Fruit fly (Drosophila melanogaster): ENCODE data around the gene Pgm1.

Gene Pgm1

dm6 chr3L:16141556-16141955 lies 13.2 kb upstream of the Pgm1 start:
- TF ChIP-seq rn (GFP tag; IDR thresholded peaks at IDR 0.05) (no peak), CG8159 (tag; optimal IDR thresholded peaks at IDR 0.05) (no peak), CG10348 (GFP tag; IDR thresholded peaks at IDR 0.05) (no peak), D1 (tag; optimal IDR thresholded peaks at IDR 0.05) (no peak), EcR (GFP tag; optimal IDR thresholded peaks at IDR 0.05) (no peak), Ets98B (GFP tag; IDR thresholded peaks at IDR 0.05) (no peak), CG13204 (GFP tag; optimal IDR thresholded peaks at IDR 0.05) (no peak), CG32121 (GFP tag; IDR thresholded peaks at IDR 0.05) (no peak), Pif1A (GFP tag; optimal IDR thresholded peaks at IDR 0.05) (no peak), Snoo (tag; optimal IDR thresholded peaks at IDR 0.05) (no peak), CG34367 (tag; optimal IDR thresholded peaks at IDR 0.05) (no peak), Pif1B (GFP tag; optimal IDR thresholded peaks at IDR 0.05) (no peak), CG15710 (tag; optimal IDR thresholded peaks at IDR 0.05) (no peak), fd96Ca (GFP tag; IDR thresholded peaks at IDR 0.05) (no peak), CG9948 (tag; optimal IDR thresholded peaks at IDR 0.05) (no peak), gl (tag; optimal IDR thresholded peaks at IDR 0.05) (no peak), CG12605 (GFP tag; IDR thresholded peaks at IDR 0.05) (no peak), CG17806 (tag; optimal IDR thresholded peaks at IDR 0.05) (no peak)

dm6 chr3L:16139131-16139530 lies 10.8 kb upstream of the Pgm1 start:
- TF ChIP-seq CG13204 (GFP tag; optimal IDR thresholded peaks at IDR 0.05), result no peak
- no peak for TF ChIP-seq CG9948 (tag; optimal IDR thresholded peaks at IDR 0.05)

dm6 chr3L:16137779-16138178 lies 9.4 kb upstream of the Pgm1 start, which contains the start of gene CG5157:
Gene CG5157, minus strand, starts transcription at chr3L:16137879.
- no peak for TF ChIP-seq CG8301 (tag; optimal IDR thresholded peaks at IDR 0.05)
- no peak for TF ChIP-seq CG32121 (GFP tag; IDR thresholded peaks at IDR 0.05)
- no peak for TF ChIP-seq Ets98B (GFP tag; IDR thresholded peaks at IDR 0.05)
- TF ChIP-seq CG10348 (GFP tag; IDR thresholded peaks at IDR 0.05), result no peak
- no peak for TF ChIP-seq CG4496 (GFP tag; IDR thresholded peaks at IDR 0.05)
- TF ChIP-seq gl (tag; optimal IDR thresholded peaks at IDR 0.05), result no peak
- no peak for TF ChIP-seq Snoo (tag; optimal IDR thresholded peaks at IDR 0.05)
- TF ChIP-seq CG34367 (tag; optimal IDR thresholded peaks at IDR 0.05), result no peak
- TF ChIP-seq Pif1A (GFP tag; optimal IDR thresholded peaks at IDR 0.05), result no peak
- no peak for TF ChIP-seq CG17806 (tag; optimal IDR thresholded peaks at IDR 0.05)
- TF ChIP-seq rn (GFP tag; IDR thresholded peaks at IDR 0.05), result no peak
- no peak for TF ChIP-seq CG8159 (tag; optimal IDR thresholded peaks at IDR 0.05)
- TF ChIP-seq CG14655 (GFP tag; optimal IDR thresholded peaks at IDR 0.05), result no peak
- no peak for TF ChIP-seq CG9948 (tag; optimal IDR thresholded peaks at IDR 0.05)

- TF ChIP-seq CG15710 (tag; optimal IDR thresholded peaks at IDR 0.05), result no peak
- TF ChIP-seq D1 (tag; optimal IDR thresholded peaks at IDR 0.05), result no peak
- TF ChIP-seq CG8301 (tag; optimal IDR thresholded peaks at IDR 0.05), result no peak
- TF ChIP-seq CG17806 (tag; optimal IDR thresholded peaks at IDR 0.05), result no peak
- TF ChIP-seq CG13204 (GFP tag; optimal IDR thresholded peaks at IDR 0.05), result no peak
- no peak for TF ChIP-seq rn (GFP tag; IDR thresholded peaks at IDR 0.05)
- no peak for TF ChIP-seq CG9948 (tag; optimal IDR thresholded peaks at IDR 0.05)
- no peak for TF ChIP-seq Snoo (tag; optimal IDR thresholded peaks at IDR 0.05)
- no peak for TF ChIP-seq Pif1B (GFP tag; optimal IDR thresholded peaks at IDR 0.05)
- no peak for TF ChIP-seq Ets98B (GFP tag; IDR thresholded peaks at IDR 0.05)
- no peak for TF ChIP-seq CG4496 (GFP tag; IDR thresholded peaks at IDR 0.05)
- TF ChIP-seq Pif1A (GFP tag; optimal IDR thresholded peaks at IDR 0.05), result no peak
- no peak for TF ChIP-seq CG10348 (GFP tag; IDR thresholded peaks at IDR 0.05)
- TF ChIP-seq CG12605 (GFP tag; IDR thresholded peaks at IDR 0.05), result no peak
- no peak for TF ChIP-seq fd96Ca (GFP tag; IDR thresholded peaks at IDR 0.05)
- no peak for TF ChIP-seq CG8159 (tag; optimal IDR thresholded peaks at IDR 0.05)
- TF ChIP-seq gl (tag; optimal IDR thresholded peaks at IDR 0.05), result no peak
- TF ChIP-seq CG32121 (GFP tag; IDR thresholded peaks at IDR 0.05), result no peak
Measured at dm6 chr3L:16136819-16137553, 8.7 kb upstream of the Pgm1 start.

dm6 chr3L:16132067-16132418 lies 3.7 kb upstream of the Pgm1 start:
- TF ChIP-seq CG17806 (tag; optimal IDR thresholded peaks at IDR 0.05) (no peak), CG12605 (GFP tag; IDR thresholded peaks at IDR 0.05) (no peak), gl (tag; optimal IDR thresholded peaks at IDR 0.05) (no peak), CG14655 (GFP tag; optimal IDR thresholded peaks at IDR 0.05) (no peak)

- no peak for TF ChIP-seq fd96Ca (GFP tag; IDR thresholded peaks at IDR 0.05)
- TF ChIP-seq CG13204 (GFP tag; optimal IDR thresholded peaks at IDR 0.05), result no peak
- TF ChIP-seq rn (GFP tag; IDR thresholded peaks at IDR 0.05), result no peak
- TF ChIP-seq CG8159 (tag; optimal IDR thresholded peaks at IDR 0.05), result no peak
- TF ChIP-seq EcR (GFP tag; optimal IDR thresholded peaks at IDR 0.05), result peak; percentile 27
- TF ChIP-seq Pif1A (GFP tag; optimal IDR thresholded peaks at IDR 0.05), result no peak
- TF ChIP-seq CG14655 (GFP tag; optimal IDR thresholded peaks at IDR 0.05), result no peak
- TF ChIP-seq CG32121 (GFP tag; IDR thresholded peaks at IDR 0.05), result peak; percentile 40; the same call in 1 of the 2 replicates
- TF ChIP-seq Ets98B (GFP tag; IDR thresholded peaks at IDR 0.05), result peak; percentile 10; the same call in 1 of the 2 replicates
- TF ChIP-seq D1 (tag; optimal IDR thresholded peaks at IDR 0.05), result no peak
- no peak for TF ChIP-seq Pif1B (GFP tag; optimal IDR thresholded peaks at IDR 0.05)
- TF ChIP-seq gl (tag; optimal IDR thresholded peaks at IDR 0.05), result no peak
- no peak for TF ChIP-seq CG4496 (GFP tag; IDR thresholded peaks at IDR 0.05)
- TF ChIP-seq CG8301 (tag; optimal IDR thresholded peaks at IDR 0.05), result no peak
- TF ChIP-seq CG15710 (tag; optimal IDR thresholded peaks at IDR 0.05), result peak; percentile 60
- peak; percentile 20 for TF ChIP-seq CG17806 (tag; optimal IDR thresholded peaks at IDR 0.05)
- no peak for TF ChIP-seq CG10348 (GFP tag; IDR thresholded peaks at IDR 0.05)
- TF ChIP-seq Snoo (tag; optimal IDR thresholded peaks at IDR 0.05), result peak; percentile 49
- no peak; the same call in 1 of the 2 replicates for TF ChIP-seq CG12605 (GFP tag; IDR thresholded peaks at IDR 0.05)
- TF ChIP-seq CG34367 (tag; optimal IDR thresholded peaks at IDR 0.05), result peak; percentile 23
- peak; percentile 24 for TF ChIP-seq CG9948 (tag; optimal IDR thresholded peaks at IDR 0.05)
Measured at dm6 chr3L:16131264-16132066, 3.1 kb upstream of the Pgm1 start, which contains the start of the genes Trs20 and elg1. Gene Trs20, minus strand, starts transcription at chr3L:16131632. Gene elg1, plus strand, starts transcription at chr3L:16132028.

Data from whole organism, pupa.